Fruit fly (Drosophila melanogaster) whole organism, embryonic: Measurements from ENCODE around the gene CG17202.

Experiments used
- CG12391 ChIP-seq: fragments of 200-800 bp; sonication (Bioruptor generic); optimal IDR thresholded peaks from 3 replicates; lab custom pipeline; 2018; ENCODE audit warnings: missing biosample characterization, mild to moderate bottlenecking, missing genetic modification characterization, moderate library complexity
- CG12659 ChIP-seq: fragments of 200-800 bp; sonication (Bioruptor generic); optimal IDR thresholded peaks from 3 replicates; lab custom pipeline; 2017; ENCODE audit warnings: mild to moderate bottlenecking, missing biosample characterization, missing genetic modification reagents, missing genetic modification characterization
- CG13123 ChIP-seq: fragments of 200-800 bp; sonication (Bioruptor generic); optimal IDR thresholded peaks from 2 replicates; lab custom pipeline; 2016; ENCODE audit warnings: missing biosample characterization, missing genetic modification characterization
- CG15269 ChIP-seq: fragments of 200-800 bp; sonication (Bioruptor generic); optimal IDR thresholded peaks from 2 replicates; lab custom pipeline; 2018; ENCODE audit warnings: missing biosample characterization, mild to moderate bottlenecking, missing genetic modification characterization, moderate library complexity
- CG15514 ChIP-seq: fragments of 200-800 bp; sonication (Bioruptor generic); optimal IDR thresholded peaks from 3 replicates; lab custom pipeline; 2017; ENCODE audit warnings: missing biosample characterization, missing genetic modification characterization, mild to moderate bottlenecking, moderate library complexity, missing genetic modification reagents
- CG1647 ChIP-seq: fragments of 200-800 bp; sonication (Bioruptor generic); optimal IDR thresholded peaks from 3 replicates; lab custom pipeline; 2016; ENCODE audit warnings: missing biosample characterization, missing genetic modification characterization
- CG17186 ChIP-seq: fragments of 200-800 bp; sonication (Bioruptor generic); optimal IDR thresholded peaks from 3 replicates; lab custom pipeline; 2017; ENCODE audit warnings: missing biosample characterization, missing genetic modification reagents, missing genetic modification characterization
- CG17612 ChIP-seq: fragments of 200-800 bp; sonication (Bioruptor generic); IDR thresholded peaks from 2 replicates; pipeline ENCODE4 v1.3.6; 2022; ENCODE audit warnings: missing biosample characterization, missing genetic modification characterization
- CG5953 ChIP-seq: fragments of 200-800 bp; sonication (Bioruptor generic); IDR thresholded peaks from 2 replicates; pipeline ENCODE4 v1.3.6; 2022; ENCODE audit warnings: missing biosample characterization, missing genetic modification characterization
- CG6791 ChIP-seq: fragments of 200-800 bp; sonication (Bioruptor generic); IDR thresholded peaks from 3 replicates; pipeline ENCODE4 v1.3.6; 2022; ENCODE audit warnings: missing biosample characterization, missing genetic modification characterization; ENCODE audit not compliant: partially characterized antibody
- CG7963 ChIP-seq: fragments of 200-800 bp; sonication (Bioruptor generic); IDR thresholded peaks from 3 replicates; pipeline ENCODE4 v1.3.6; 2022; ENCODE audit warnings: missing biosample characterization, missing genetic modification characterization; ENCODE audit not compliant: partially characterized antibody
- CG7987 ChIP-seq: fragments of 200-800 bp; sonication (Bioruptor generic); optimal IDR thresholded peaks from 2 replicates; lab custom pipeline; 2018; ENCODE audit warnings: missing biosample characterization, mild to moderate bottlenecking, missing genetic modification characterization, moderate library complexity
- CHES-1-like ChIP-seq: fragments of 200-800 bp; sonication (Bioruptor generic); optimal IDR thresholded peaks from 2 replicates; lab custom pipeline; 2016; ENCODE audit warnings: missing biosample characterization, missing genetic modification characterization
- Dip2 ChIP-seq: fragments of 200-800 bp; sonication (Bioruptor generic); IDR thresholded peaks from 2 replicates; pipeline ENCODE4 v1.3.6; 2022; ENCODE audit warnings: missing biosample characterization, missing genetic modification characterization
- Dll ChIP-seq: fragments of 200-800 bp; sonication (Bioruptor generic); IDR thresholded peaks from 4 replicates; pipeline ENCODE4 v1.3.6; 2022; ENCODE audit warnings: missing biosample characterization, missing genetic modification characterization; ENCODE audit not compliant: partially characterized antibody
- Eip74EF ChIP-seq, 2 experiments: fragments of 200-800 bp in 1 of 2; fragments of >200 bp in 1 of 2; sonication (Bioruptor generic) in 1 of 2; optimal IDR thresholded peaks; 2 replicates each; lab custom pipeline; 2017 to 2019; ENCODE audit warnings: missing biosample characterization in 2 of 2, missing genetic modification characterization in 2 of 2, mild to moderate bottlenecking in 1 of 2, moderate library complexity in 1 of 2
- Ets65A ChIP-seq: fragments of 200-800 bp; sonication (Bioruptor generic); peaks from one replicate; lab custom pipeline; 2016; ENCODE audit warnings: missing biosample characterization, missing genetic modification characterization
- Ets97D ChIP-seq: fragments of 200-800 bp; sonication (Bioruptor generic); optimal IDR thresholded peaks from 3 replicates; lab custom pipeline; 2016; ENCODE audit warnings: missing biosample characterization, missing genetic modification characterization
- Lhr ChIP-seq: fragments of 200-800 bp; sonication (Bioruptor generic); optimal IDR thresholded peaks from 3 replicates; lab custom pipeline; 2017; ENCODE audit warnings: mild to moderate bottlenecking, missing biosample characterization, missing genetic modification reagents, missing genetic modification characterization
- MESR4 ChIP-seq: fragments of 200-800 bp; sonication (Bioruptor generic); optimal IDR thresholded peaks from 2 replicates; lab custom pipeline; 2018; ENCODE audit warnings: missing biosample characterization, mild to moderate bottlenecking, missing genetic modification characterization, moderate library complexity
- NFAT ChIP-seq: fragments of 200-800 bp; sonication (Bioruptor generic); IDR thresholded peaks from 2 replicates; pipeline ENCODE4 v1.3.6; 2022; ENCODE audit warnings: missing biosample characterization, missing genetic modification characterization
- Rfx ChIP-seq: fragments of 200-800 bp; sonication (Bioruptor generic); IDR thresholded peaks from 2 replicates; pipeline ENCODE4 v1.3.6; 2022; ENCODE audit warnings: missing biosample characterization, missing genetic modification characterization
- Scr ChIP-seq: fragments of 200-800 bp; sonication (Bioruptor generic); IDR thresholded peaks from 2 replicates; pipeline ENCODE4 v1.3.6; 2022; ENCODE audit warnings: missing biosample characterization, missing genetic modification characterization; ENCODE audit not compliant: partially characterized antibody
- Xbp1 ChIP-seq: fragments of 200-800 bp; sonication (Bioruptor generic); optimal IDR thresholded peaks from 3 replicates; lab custom pipeline; 2016; ENCODE audit warnings: missing biosample characterization, mild to moderate bottlenecking, missing genetic modification characterization
- Xrp1 ChIP-seq: fragments of 200-800 bp; sonication (Bioruptor generic); IDR thresholded peaks from 2 replicates; pipeline ENCODE4 v1.3.6; 2022; ENCODE audit warnings: missing biosample characterization, missing genetic modification characterization
- YL-1 ChIP-seq: fragments of 200-800 bp; sonication (Bioruptor generic); optimal IDR thresholded peaks from 3 replicates; lab custom pipeline; 2017; ENCODE audit warnings: missing biosample characterization, mild to moderate bottlenecking, missing genetic modification characterization
- abd-A ChIP-seq: fragments of 200-800 bp; sonication (Bioruptor generic); optimal IDR thresholded peaks from 3 replicates; lab custom pipeline; 2019; ENCODE audit warnings: missing biosample characterization, mild to moderate bottlenecking, missing genetic modification characterization, moderate library complexity
- amos ChIP-seq: fragments of 200-800 bp; sonication (Bioruptor generic); IDR thresholded peaks from 2 replicates; pipeline ENCODE4 v1.3.6; 2022; ENCODE audit warnings: missing biosample characterization, missing genetic modification characterization; ENCODE audit not compliant: partially characterized antibody
- bab2 ChIP-seq: fragments of 200-800 bp; sonication (Bioruptor generic); optimal IDR thresholded peaks from 2 replicates; lab custom pipeline; 2016; ENCODE audit warnings: missing biosample characterization, missing genetic modification characterization
- chm ChIP-seq: fragments of 200-800 bp; sonication (Bioruptor generic); IDR thresholded peaks from 2 replicates; pipeline ENCODE4 v1.3.6; 2022; ENCODE audit warnings: missing biosample characterization, missing genetic modification characterization
- dan ChIP-seq: fragments of 200-800 bp; sonication (Bioruptor generic); IDR thresholded peaks from 2 replicates; pipeline ENCODE4 v1.3.6; 2022; ENCODE audit warnings: missing biosample characterization, missing genetic modification characterization
- dati ChIP-seq: fragments of 200-800 bp; sonication (Bioruptor generic); IDR thresholded peaks from 2 replicates; pipeline ENCODE4 v1.3.6; 2022; ENCODE audit warnings: missing biosample characterization, missing genetic modification characterization
- esg ChIP-seq: fragments of 200-800 bp; sonication (Bioruptor generic); conservative IDR thresholded peaks from 2 replicates; pipeline ENCODE4 v1.3.6; 2022; ENCODE audit warnings: missing biosample characterization, missing genetic modification characterization
- exex ChIP-seq: fragments of 200-800 bp; sonication (Bioruptor generic); optimal IDR thresholded peaks from 4 replicates; lab custom pipeline; 2018; ENCODE audit warnings: missing biosample characterization, mild to moderate bottlenecking, missing genetic modification characterization, moderate library complexity
- knrl ChIP-seq: fragments of 200-800 bp; sonication (Bioruptor generic); IDR thresholded peaks from 3 replicates; pipeline ENCODE4 v1.3.6; 2022; ENCODE audit warnings: missing biosample characterization, missing genetic modification characterization; ENCODE audit not compliant: partially characterized antibody
- lilli ChIP-seq: fragments of 200-800 bp; sonication (Bioruptor generic); optimal IDR thresholded peaks from 3 replicates; lab custom pipeline; 2016; ENCODE audit warnings: missing biosample characterization, missing genetic modification characterization
- nerfin-1 ChIP-seq: fragments of 200-800 bp; sonication (Bioruptor generic); optimal IDR thresholded peaks from 3 replicates; lab custom pipeline; 2019; ENCODE audit warnings: missing biosample characterization, mild to moderate bottlenecking, missing genetic modification characterization, moderate library complexity
- nmo ChIP-seq: fragments of 200-800 bp; sonication (Bioruptor generic); optimal IDR thresholded peaks from 2 replicates; lab custom pipeline; 2018; ENCODE audit warnings: missing biosample characterization, mild to moderate bottlenecking, missing genetic modification characterization, moderate library complexity
- nom ChIP-seq: fragments of 200-800 bp; sonication (Bioruptor generic); optimal IDR thresholded peaks from 2 replicates; lab custom pipeline; 2017; ENCODE audit warnings: missing biosample characterization, missing genetic modification characterization, mild to moderate bottlenecking, moderate library complexity, missing genetic modification reagents
- pita ChIP-seq: fragments of 200-800 bp; sonication (Bioruptor generic); optimal IDR thresholded peaks from 2 replicates; lab custom pipeline; 2017; ENCODE audit warnings: missing biosample characterization, mild to moderate bottlenecking, missing genetic modification characterization
- row ChIP-seq: fragments of 200-800 bp; sonication (Bioruptor generic); IDR thresholded peaks from 3 replicates; pipeline ENCODE4 v1.3.6; 2022; ENCODE audit warnings: missing biosample characterization, missing genetic modification characterization
- sd ChIP-seq: fragments of 200-800 bp; sonication (Bioruptor generic); optimal IDR thresholded peaks from 3 replicates; lab custom pipeline; 2018; ENCODE audit warnings: missing biosample characterization, mild to moderate bottlenecking, missing genetic modification characterization, moderate library complexity
- sens ChIP-seq: fragments of 200-800 bp; sonication (Bioruptor generic); peaks from one replicate; lab custom pipeline; 2016; ENCODE audit warnings: missing biosample characterization, missing genetic modification characterization
- so ChIP-seq: fragments of 200-800 bp; sonication (Bioruptor generic); IDR thresholded peaks from 3 replicates; pipeline ENCODE4 v1.3.6; 2022; ENCODE audit warnings: missing biosample characterization, missing genetic modification characterization
- tna ChIP-seq: fragments of 200-800 bp; sonication (Bioruptor generic); IDR thresholded peaks from 2 replicates; pipeline ENCODE4 v1.3.6; 2022; ENCODE audit warnings: missing biosample characterization, missing genetic modification characterization; ENCODE audit not compliant: partially characterized antibody
- tup ChIP-seq: fragments of 200-800 bp; sonication (Bioruptor generic); optimal IDR thresholded peaks from 2 replicates; lab custom pipeline; 2016; ENCODE audit warnings: missing biosample characterization, mild to moderate bottlenecking, missing genetic modification characterization, moderate library complexity
- usp ChIP-seq: fragments of >200 bp; optimal IDR thresholded peaks from 2 replicates; lab custom pipeline; 2017; ENCODE audit warnings: missing biosample characterization, missing genetic modification characterization
- wek ChIP-seq: fragments of 200-800 bp; sonication (Bioruptor generic); optimal IDR thresholded peaks from 3 replicates; lab custom pipeline; 2018; ENCODE audit warnings: missing biosample characterization, mild to moderate bottlenecking, missing genetic modification characterization, moderate library complexity
- zen ChIP-seq: fragments of 200-800 bp; sonication (Bioruptor generic); optimal IDR thresholded peaks from 3 replicates; lab custom pipeline; 2018; ENCODE audit warnings: missing biosample characterization, mild to moderate bottlenecking, missing genetic modification characterization, moderate library complexity

Gene CG17202

dm6 chr3R:12408160-12408559 is 14.4 kb upstream of the CG17202 start, which contains the start of gene CG5196 (continued):
- TF ChIP-seq CG7963 (GFP tag; lab: Robert Waterston, UW) (peak; percentile 55; the same call in 2 of the 3 replicates), CHES-1-like (GFP tag; lab: Kevin White, UChicago) (peak; percentile 40), lilli (GFP tag; lab: Kevin White, UChicago) (peak; percentile 11), so (GFP tag; lab: Robert Waterston, UW) (0 out of 3 replicates have a peak, but pooled peaks have one; percentile 25), nerfin-1 (tag; lab: Kevin White, UChicago) (peak; percentile 33), CG6791 (GFP tag; lab: Robert Waterston, UW) (peak; percentile 79), CG13123 (GFP tag; lab: Kevin White, UChicago) (no peak), CG12659 (peak; percentile 78), pita (GFP tag; lab: Kevin White, UChicago) (no peak), Eip74EF (GFP tag; optimal IDR thresholded peaks at IDR 0.05; lab: Kevin White, UChicago) (no peak), Ets65A (GFP tag; lab: Kevin White, UChicago) (no peak), nmo (GFP tag; lab: Kevin White, UChicago) (peak; percentile 31), CG5953 (GFP tag; lab: Robert Waterston, UW) (no peak), CG17186 (peak; percentile 49), nom (GFP tag; lab: Kevin White, UChicago) (peak; percentile 45), bab2 (GFP tag; lab: Kevin White, UChicago) (no peak), MESR4 (peak; percentile 85), YL-1 (GFP tag; lab: Kevin White, UChicago) (peak; percentile 50), CG7987 (GFP tag; lab: Kevin White, UChicago) (peak; percentile 25), NFAT (GFP tag; lab: Robert Waterston, UW) (no peak), usp (GFP tag; lab: Kevin White, UChicago) (no peak), Xbp1 (GFP tag; lab: Kevin White, UChicago) (peak; percentile 12), sens (no peak), tup (GFP tag; lab: Kevin White, UChicago) (no peak), esg (no peak), Lhr (GFP tag; lab: Kevin White, UChicago) (peak; percentile 49), sd (tag; lab: Kevin White, UChicago) (peak; percentile 30), Dll (GFP tag; lab: Robert Waterston, UW) (peak; percentile 64), tna (GFP tag; lab: Robert Waterston, UW) (peak; percentile 52), wek (GFP tag; lab: Kevin White, UChicago) (peak; percentile 9), CG15514 (GFP tag; lab: Kevin White, UChicago) (peak; percentile 99), exex (tag; lab: Kevin White, UChicago) (peak; percentile 64), abd-A (tag; lab: Kevin White, UChicago) (no peak), CG12391 (tag; lab: Kevin White, UChicago) (peak; percentile 35), Xrp1 (GFP tag; lab: Robert Waterston, UW) (0 out of 2 replicates have a peak, but pooled peaks have one; percentile 12), CG15269 (tag; lab: Kevin White, UChicago) (no peak), zen (tag; lab: Kevin White, UChicago) (peak; percentile 89), CG1647 (GFP tag; lab: Kevin White, UChicago) (no peak), dan (GFP tag; lab: Robert Waterston, UW) (no peak), amos (peak; percentile 76), chm (GFP tag; lab: Robert Waterston, UW) (peak; percentile 43; the same call in 1 of the 2 replicates), Dip2 (GFP tag; lab: Robert Waterston, UW) (no peak), Rfx (peak; percentile 26; the same call in 1 of the 2 replicates), dati (GFP tag; lab: Robert Waterston, UW) (no peak), Scr (peak; percentile 65), knrl (GFP tag; lab: Robert Waterston, UW) (peak; percentile 66), CG17612 (GFP tag; lab: Robert Waterston, UW) (no peak), row (GFP tag; lab: Robert Waterston, UW) (peak; percentile 74), Ets97D (GFP tag; lab: Kevin White, UChicago) (peak; percentile 34)
